Fruit fly (Drosophila melanogaster) whole organism, wandering third instar larva: ENCODE measurements around the gene CG42450.

ENCODE experiments used
- Abd-B ChIP-seq: fragments of >200 bp; optimal IDR thresholded peaks from 2 replicates; lab custom pipeline; 2017; ENCODE audit warnings: missing biosample characterization, missing genetic modification characterization
- CG32264 ChIP-seq: fragments of 200-800 bp; sonication (Bioruptor generic); optimal IDR thresholded peaks from 2 replicates; lab custom pipeline; 2016; ENCODE audit warnings: missing biosample characterization, missing genetic modification characterization
- CG9705 ChIP-seq: fragments of 200-800 bp; sonication (Bioruptor generic); optimal IDR thresholded peaks from 2 replicates; lab custom pipeline; 2018; ENCODE audit warnings: missing biosample characterization, mild to moderate bottlenecking, missing genetic modification characterization
- CrebA ChIP-seq: fragments of 200-800 bp; sonication (Bioruptor generic); optimal IDR thresholded peaks from 2 replicates; lab custom pipeline; 2016; ENCODE audit warnings: missing biosample characterization, mild to moderate bottlenecking, missing genetic modification characterization, borderline replicate concordance
- Dfd ChIP-seq: fragments of >200 bp; optimal IDR thresholded peaks from 2 replicates; lab custom pipeline; 2017; ENCODE audit warnings: missing biosample characterization, missing genetic modification characterization
- Dif ChIP-seq: fragments of 200-275, 200-300 bp; sonication (Bioruptor generic); optimal IDR thresholded peaks from 2 replicates; lab custom pipeline; 2018; ENCODE audit warnings: missing biosample characterization, missing genetic modification characterization; ENCODE audit not compliant: partially characterized antibody
- GATAd ChIP-seq: sonication (Bioruptor generic); optimal IDR thresholded peaks from 2 replicates; lab custom pipeline; 2016; ENCODE audit warnings: missing biosample characterization, missing genetic modification characterization
- HLH106 ChIP-seq: fragments of 200-800 bp; optimal IDR thresholded peaks from 3 replicates; lab custom pipeline; 2019; ENCODE audit warnings: missing biosample characterization, mild to moderate bottlenecking, missing genetic modification characterization, moderate library complexity
- Hnf4 ChIP-seq: fragments of 200-800 bp; sonication (Bioruptor generic); optimal IDR thresholded peaks from 2 replicates; lab custom pipeline; 2016; ENCODE audit warnings: missing biosample characterization, mild to moderate bottlenecking, missing genetic modification characterization
- Hr78 ChIP-seq: fragments of >200 bp; optimal IDR thresholded peaks from 2 replicates; lab custom pipeline; 2017; ENCODE audit warnings: missing biosample characterization, missing genetic modification characterization
- Hr83 ChIP-seq: fragments of 200-300 bp; sonication (Bioruptor generic); optimal IDR thresholded peaks from 2 replicates; lab custom pipeline; 2016; ENCODE audit warnings: missing biosample characterization, mild to moderate bottlenecking, missing genetic modification characterization, moderate library complexity; ENCODE audit not compliant: poor library complexity, severe bottlenecking
- Jra ChIP-seq: sonication (Bioruptor generic); optimal IDR thresholded peaks from 2 replicates; lab custom pipeline; 2016; ENCODE audit warnings: missing biosample characterization, missing genetic modification characterization
- Mio ChIP-seq: sonication (Bioruptor generic); optimal IDR thresholded peaks from 2 replicates; lab custom pipeline; 2016; ENCODE audit warnings: missing biosample characterization, missing genetic modification characterization
- Myc ChIP-seq: fragments of >200 bp; optimal IDR thresholded peaks from 2 replicates; lab custom pipeline; 2017
- N ChIP-seq: fragments of >200 bp; optimal IDR thresholded peaks from 2 replicates; lab custom pipeline; 2018; ENCODE audit warnings: missing biosample characterization, missing external identifiers, missing genetic modification characterization
- OdsH ChIP-seq: fragments of 200-800 bp; sonication (Bioruptor generic); optimal IDR thresholded peaks from 2 replicates; lab custom pipeline; 2016; ENCODE audit warnings: missing biosample characterization, mild to moderate bottlenecking, missing genetic modification characterization
- Rel ChIP-seq, 2 experiments: fragments of 200-800 bp; sonication (Bioruptor generic) in 1 of 2; optimal IDR thresholded peaks; 2 replicates in 1 of 2; 3 replicates in 1 of 2; lab custom pipeline; 2016 to 2019; ENCODE audit warnings: mild to moderate bottlenecking in 2 of 2, missing biosample characterization in 2 of 2, missing genetic modification characterization in 2 of 2, moderate library complexity in 1 of 2
- Sp1 ChIP-seq: fragments of 200-800 bp; sonication (Bioruptor generic); optimal IDR thresholded peaks from 3 replicates; lab custom pipeline; 2019; ENCODE audit warnings: missing biosample characterization, mild to moderate bottlenecking, missing genetic modification characterization, moderate library complexity
- Vsx2 ChIP-seq: fragments of 200-300, 225-300 bp; sonication (Bioruptor generic); optimal IDR thresholded peaks from 2 replicates; lab custom pipeline; 2018; ENCODE audit warnings: missing biosample characterization, missing genetic modification characterization; ENCODE audit not compliant: partially characterized antibody
- br ChIP-seq: fragments of 200-800 bp; sonication (Bioruptor generic); optimal IDR thresholded peaks from 2 replicates; lab custom pipeline; 2016; ENCODE audit warnings: missing biosample characterization, missing genetic modification characterization
- brk ChIP-seq: fragments of 200-800 bp; sonication (Bioruptor generic); optimal IDR thresholded peaks from 2 replicates; lab custom pipeline; 2016; ENCODE audit warnings: missing biosample characterization, mild to moderate bottlenecking, missing genetic modification characterization
- dl ChIP-seq, 2 experiments: fragments of 175-275, 200-275 bp in 1 of 2; fragments of 200-275 bp in 1 of 2; sonication (Bioruptor generic); optimal IDR thresholded peaks; lab custom pipeline; 2018; ENCODE audit warnings: mild to moderate bottlenecking in 2 of 2, missing biosample characterization in 2 of 2, missing genetic modification characterization in 2 of 2, moderate library complexity in 2 of 2; ENCODE audit not compliant: partially characterized antibody in 2 of 2, insufficient read depth in 1 of 2
- dmrt93B ChIP-seq: fragments of 200-800 bp; sonication (Bioruptor generic); optimal IDR thresholded peaks from 2 replicates; lab custom pipeline; 2018; ENCODE audit warnings: missing biosample characterization, mild to moderate bottlenecking, missing genetic modification characterization
- dsf ChIP-seq: sonication (Bioruptor generic); optimal IDR thresholded peaks from 2 replicates; lab custom pipeline; 2016; ENCODE audit warnings: missing biosample characterization, missing genetic modification characterization, borderline replicate concordance
- ey ChIP-seq: fragments of 200-800 bp; sonication (Bioruptor generic); optimal IDR thresholded peaks from 2 replicates; lab custom pipeline; 2016; ENCODE audit warnings: missing biosample characterization, missing genetic modification characterization
- foxo ChIP-seq, 2 experiments: fragments of 200-800 bp; sonication (Bioruptor generic); optimal IDR thresholded peaks; 2 replicates in 1 of 2; 3 replicates in 1 of 2; lab custom pipeline; 2016 to 2017; ENCODE audit warnings: missing biosample characterization in 2 of 2, missing genetic modification characterization in 2 of 2
- fru ChIP-seq: fragments of 200-800 bp; sonication (Bioruptor generic); optimal IDR thresholded peaks from 3 replicates; lab custom pipeline; 2016; ENCODE audit warnings: missing biosample characterization, mild to moderate bottlenecking, missing genetic modification characterization
- h ChIP-seq: fragments of 200-800 bp; sonication (Bioruptor generic); optimal IDR thresholded peaks from 3 replicates; lab custom pipeline; 2016; ENCODE audit warnings: missing biosample characterization, mild to moderate bottlenecking, missing genetic modification characterization
- jim ChIP-seq: fragments of 175-275, 200-325 bp; sonication (Bioruptor generic); optimal IDR thresholded peaks from 2 replicates; lab custom pipeline; 2016; ENCODE audit warnings: missing biosample characterization, mild to moderate bottlenecking, missing genetic modification characterization
- lola ChIP-seq: fragments of >200 bp; optimal IDR thresholded peaks from 2 replicates; lab custom pipeline; 2017; ENCODE audit warnings: missing biosample characterization, missing genetic modification characterization
- pan ChIP-seq: fragments of >200 bp; optimal IDR thresholded peaks from 2 replicates; lab custom pipeline; 2017
- psq ChIP-seq: fragments of 200-800 bp; sonication (Bioruptor generic); optimal IDR thresholded peaks from 3 replicates; lab custom pipeline; 2017; ENCODE audit warnings: missing biosample characterization, mild to moderate bottlenecking, missing genetic modification characterization, moderate library complexity
- rgr ChIP-seq: fragments of 200-800 bp; sonication (Bioruptor generic); optimal IDR thresholded peaks from 3 replicates; lab custom pipeline; 2016; ENCODE audit warnings: missing biosample characterization, mild to moderate bottlenecking, missing genetic modification characterization
- sage ChIP-seq: fragments of 200-800 bp; sonication (Bioruptor generic); optimal IDR thresholded peaks from 2 replicates; lab custom pipeline; 2016; ENCODE audit warnings: missing biosample characterization, mild to moderate bottlenecking, missing genetic modification characterization
- sv ChIP-seq: fragments of 200-800 bp; sonication (Bioruptor generic); optimal IDR thresholded peaks from 3 replicates; lab custom pipeline; 2016; ENCODE audit warnings: missing biosample characterization, missing genetic modification characterization
- tai ChIP-seq: sonication (Bioruptor generic); optimal IDR thresholded peaks from 2 replicates; lab custom pipeline; 2016; ENCODE audit warnings: missing biosample characterization, missing genetic modification characterization
- usp ChIP-seq: fragments of >200 bp; optimal IDR thresholded peaks from 2 replicates; lab custom pipeline; 2017; ENCODE audit warnings: missing biosample characterization, missing genetic modification characterization
- woc ChIP-seq: sonication (Bioruptor generic); optimal IDR thresholded peaks from 2 replicates; lab custom pipeline; 2016; ENCODE audit warnings: missing biosample characterization, mild to moderate bottlenecking, missing genetic modification characterization

Gene CG42450

DNA sequence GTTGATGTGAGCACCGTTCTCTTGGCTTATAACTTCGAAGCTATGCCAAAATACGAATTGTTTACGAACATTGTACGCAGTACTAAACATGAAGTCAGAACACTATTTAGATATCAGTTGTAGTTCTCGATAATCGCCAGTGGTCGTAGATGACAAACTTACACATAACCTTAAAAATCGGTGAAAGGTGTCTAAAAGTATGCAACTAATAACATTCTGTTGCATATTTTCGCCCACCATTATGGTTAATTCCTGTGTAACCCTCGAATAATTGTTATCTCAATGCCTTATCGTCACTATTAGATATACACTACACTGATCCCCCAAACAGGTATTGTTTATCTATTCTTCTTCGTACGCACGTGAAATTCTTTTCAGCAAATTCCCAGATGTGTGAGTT lies 1.8 kb downstream of the CG42450 start:
- TF ChIP-seq dsf (GFP tag; lab: Kevin White, UChicago) (no peak), rgr (GFP tag; lab: Kevin White, UChicago) (no peak), Hr78 (no peak), OdsH (GFP tag; lab: Kevin White, UChicago) (no peak), foxo (GFP tag; optimal IDR thresholded peaks at IDR 0.05; lab: Kevin White, UChicago) (no peak)

DNA sequence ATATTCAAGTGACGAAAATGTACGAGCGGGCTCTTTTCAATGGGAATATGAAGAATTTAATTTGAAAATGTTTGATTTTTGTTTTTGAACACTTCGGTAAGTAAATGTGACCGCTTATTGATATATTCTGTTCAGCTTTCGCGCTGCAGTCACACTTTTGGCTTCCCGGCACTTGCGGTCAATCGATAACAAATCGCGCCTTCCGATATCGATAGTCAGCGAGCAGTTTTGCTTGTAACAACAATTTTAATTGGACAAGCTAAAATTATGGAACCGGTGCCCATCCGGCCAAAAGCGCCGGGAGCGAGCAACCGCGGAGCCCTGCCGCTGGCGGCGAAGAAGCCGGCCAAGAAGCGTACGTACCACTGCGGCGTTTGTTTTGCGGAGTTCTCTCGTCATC lies 17.3 kb downstream of the CG42450 start, which contains the start of gene CG7101:
TSS of gene CG7101 (plus strand) at position 196 of the 400 bp plus-strand sequence.
- TF ChIP-seq CG32264: no peak
- no peak for TF ChIP-seq br (GFP tag; lab: Kevin White, UChicago)

DNA sequence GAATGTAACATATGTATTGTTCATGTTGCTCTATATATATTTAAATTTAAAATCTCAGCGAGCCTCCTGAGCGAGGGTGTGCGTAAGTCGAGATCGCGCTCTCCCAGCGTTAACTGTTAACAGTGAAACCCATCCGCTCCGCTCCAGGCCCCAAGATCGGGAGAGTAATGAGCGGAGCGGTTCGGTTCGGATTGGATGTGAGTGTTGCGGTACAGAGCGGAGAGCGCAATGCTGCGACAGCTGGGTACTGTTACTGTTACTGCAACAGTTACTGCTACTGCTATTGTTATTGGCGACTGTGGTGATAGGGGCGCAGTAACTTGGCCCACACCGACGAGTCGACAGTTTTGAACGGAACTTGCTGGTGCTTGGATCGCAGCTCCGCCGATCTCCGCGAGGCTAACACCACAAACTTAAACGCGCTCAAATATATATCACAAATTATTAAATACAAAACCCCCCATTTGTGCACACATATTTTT lies 19.3 kb downstream of the CG42450 start, which contains the start of gene Pvf1:
TSS of gene Pvf1 (plus strand) at position 312 of the 482 bp plus-strand sequence.
- TF ChIP-seq Sp1 (GFP tag; lab: Kevin White, UChicago): no peak
- no peak for TF ChIP-seq psq (GFP tag; lab: Kevin White, UChicago)
- no peak for TF ChIP-seq dmrt93B (GFP tag; lab: Kevin White, UChicago)
- peak; percentile 59 for TF ChIP-seq woc (GFP tag; lab: Kevin White, UChicago)
- TF ChIP-seq N (GFP tag; lab: Kevin White, UChicago): no peak
- TF ChIP-seq br (GFP tag; lab: Kevin White, UChicago): peak; percentile 1
- TF ChIP-seq tai: no peak
- TF ChIP-seq Hr83 (GFP tag; lab: Kevin White, UChicago): peak; percentile 0
- no peak for TF ChIP-seq GATAd
- no peak for TF ChIP-seq OdsH (GFP tag; lab: Kevin White, UChicago)
- no peak for TF ChIP-seq lola (GFP tag; lab: Kevin White, UChicago)
- no peak for TF ChIP-seq Mio (GFP tag; lab: Kevin White, UChicago)
- TF ChIP-seq rgr (GFP tag; lab: Kevin White, UChicago): no peak
- TF ChIP-seq pan (lab: Kevin White, UChicago): no peak
- peak; percentile 95 for TF ChIP-seq Dif (GFP tag; lab: Kevin White, UChicago)
- peak; percentile 96 for TF ChIP-seq fru (GFP tag; lab: Kevin White, UChicago)
- TF ChIP-seq Myc (lab: Kevin White, UChicago): no peak
- peak in 1 of 2 experiments; percentile 14 for TF ChIP-seq foxo (GFP tag; optimal IDR thresholded peaks at IDR 0.05; lab: Kevin White, UChicago)
- no peak for TF ChIP-seq Hr78
- TF ChIP-seq CG9705 (GFP tag; lab: Kevin White, UChicago): no peak
- TF ChIP-seq usp (GFP tag; lab: Kevin White, UChicago): no peak
- peak; percentile 73 for TF ChIP-seq Vsx2 (GFP tag; lab: Kevin White, UChicago)
- peak; percentile 48 for TF ChIP-seq h
- TF ChIP-seq Jra (GFP tag; lab: Kevin White, UChicago): no peak
- no peak for TF ChIP-seq sage (GFP tag; lab: Kevin White, UChicago)
- no peak for TF ChIP-seq Dfd
- TF ChIP-seq CG32264: no peak
- TF ChIP-seq brk (GFP tag; lab: Kevin White, UChicago): no peak
- no peak for TF ChIP-seq jim (GFP tag; lab: Kevin White, UChicago)
- TF ChIP-seq sv (GFP tag; lab: Kevin White, UChicago): no peak
- TF ChIP-seq Abd-B (GFP tag; lab: Kevin White, UChicago): no peak
- peak; percentile 13 for TF ChIP-seq CrebA (GFP tag; lab: Kevin White, UChicago)
- no peak for TF ChIP-seq dsf (GFP tag; lab: Kevin White, UChicago)
- TF ChIP-seq Rel (GFP tag; optimal IDR thresholded peaks at IDR 0.05; lab: Kevin White, UChicago): no peak
- TF ChIP-seq Rel (tag; optimal IDR thresholded peaks at IDR 0.05; lab: Kevin White, UChicago): peak; percentile 68
- peak; percentile 76 to 93 for TF ChIP-seq dl (GFP tag; optimal IDR thresholded peaks at IDR 0.05; lab: Kevin White, UChicago; ENCODE audit: insufficient read depth in 1 of 2, partially characterized antibody in 2 of 2)
- TF ChIP-seq ey (GFP tag; lab: Kevin White, UChicago): no peak
- no peak for TF ChIP-seq HLH106 (tag; lab: Kevin White, UChicago)
- TF ChIP-seq Hnf4 (GFP tag; lab: Kevin White, UChicago): no peak
